Fruit fly (Drosophila melanogaster) whole organism, embryonic: ENCODE data around the gene CG1801.

Experiments used
- Atf3 ChIP-seq: fragments of 200-800 bp; sonication (Bioruptor generic); optimal IDR thresholded peaks from 3 replicates; lab custom pipeline; 2016; ENCODE audit warnings: missing biosample characterization, missing genetic modification characterization
- Blimp-1 ChIP-seq: fragments of 200-800 bp; sonication (Bioruptor generic); optimal IDR thresholded peaks from 3 replicates; lab custom pipeline; 2018; ENCODE audit warnings: missing biosample characterization, missing genetic modification characterization, mild to moderate bottlenecking, moderate library complexity, missing genetic modification reagents
- CG10462 ChIP-seq: fragments of 200-800 bp; sonication (Bioruptor generic); optimal IDR thresholded peaks from 2 replicates; lab custom pipeline; 2016; ENCODE audit warnings: missing biosample characterization, missing genetic modification characterization
- CG10979 ChIP-seq: fragments of 200-800 bp; sonication (Bioruptor generic); optimal IDR thresholded peaks from 2 replicates; lab custom pipeline; 2018; ENCODE audit warnings: missing biosample characterization, mild to moderate bottlenecking, missing genetic modification characterization, moderate library complexity
- CG14050 ChIP-seq: fragments of 200-800 bp; sonication (Bioruptor generic); IDR thresholded peaks from 3 replicates; pipeline ENCODE4 v1.3.6; 2022; ENCODE audit warnings: missing biosample characterization, missing genetic modification characterization
- CG14441 ChIP-seq: fragments of 200-800 bp; sonication (Bioruptor generic); IDR thresholded peaks from 2 replicates; pipeline ENCODE4 v1.3.6; 2022; ENCODE audit warnings: missing biosample characterization, missing genetic modification characterization
- CG17186 ChIP-seq: fragments of 200-800 bp; sonication (Bioruptor generic); optimal IDR thresholded peaks from 3 replicates; lab custom pipeline; 2017; ENCODE audit warnings: missing biosample characterization, missing genetic modification reagents, missing genetic modification characterization
- CG30020 ChIP-seq: fragments of 200-800 bp; optimal IDR thresholded peaks from 2 replicates; lab custom pipeline; 2019; ENCODE audit warnings: missing biosample characterization, mild to moderate bottlenecking, missing genetic modification characterization, moderate library complexity
- CG34224 ChIP-seq: fragments of 200-800 bp; sonication (Bioruptor generic); IDR thresholded peaks from 3 replicates; pipeline ENCODE4 v1.3.6; 2022; ENCODE audit warnings: missing biosample characterization, missing genetic modification characterization; ENCODE audit not compliant: partially characterized antibody
- CG5180 ChIP-seq: fragments of 200-800 bp; sonication (Bioruptor generic); optimal IDR thresholded peaks from 3 replicates; lab custom pipeline; 2017; ENCODE audit warnings: missing biosample characterization, missing genetic modification characterization, mild to moderate bottlenecking, moderate library complexity, missing genetic modification reagents
- CG6689 ChIP-seq: fragments of 200-800 bp; sonication (Bioruptor generic); IDR thresholded peaks from 2 replicates; pipeline ENCODE4 v1.3.6; 2022; ENCODE audit warnings: missing biosample characterization, missing genetic modification characterization
- CG6791 ChIP-seq: fragments of 200-800 bp; sonication (Bioruptor generic); IDR thresholded peaks from 3 replicates; pipeline ENCODE4 v1.3.6; 2022; ENCODE audit warnings: missing biosample characterization, missing genetic modification characterization; ENCODE audit not compliant: partially characterized antibody
- CG7357 ChIP-seq: fragments of 200-800 bp; sonication (Bioruptor generic); IDR thresholded peaks from 3 replicates; pipeline ENCODE4 v1.3.6; 2022; ENCODE audit warnings: missing biosample characterization, missing genetic modification characterization
- CG7786 ChIP-seq: fragments of 200-800 bp; sonication (Bioruptor generic); optimal IDR thresholded peaks from 2 replicates; lab custom pipeline; 2016; ENCODE audit warnings: missing biosample characterization, missing genetic modification characterization
- CG7963 ChIP-seq: fragments of 200-800 bp; sonication (Bioruptor generic); IDR thresholded peaks from 3 replicates; pipeline ENCODE4 v1.3.6; 2022; ENCODE audit warnings: missing biosample characterization, missing genetic modification characterization; ENCODE audit not compliant: partially characterized antibody
- CG8089 ChIP-seq: fragments of 200-800 bp; sonication (Bioruptor generic); optimal IDR thresholded peaks from 3 replicates; lab custom pipeline; 2016; ENCODE audit warnings: missing biosample characterization, missing genetic modification characterization
- CG9876 ChIP-seq: fragments of 200-800 bp; sonication (Bioruptor generic); optimal IDR thresholded peaks from 2 replicates; lab custom pipeline; 2016; ENCODE audit warnings: missing biosample characterization, missing genetic modification characterization
- D ChIP-seq, 2 experiments: fragments of 200-800 bp in 1 of 2; fragments of >200 bp in 1 of 2; sonication (Bioruptor generic) in 1 of 2; optimal IDR thresholded peaks; 2 replicates in 1 of 2; 3 replicates in 1 of 2; lab custom pipeline; 2017; ENCODE audit warnings: mild to moderate bottlenecking in 1 of 2, missing biosample characterization in 1 of 2, missing genetic modification characterization in 1 of 2, missing genetic modification reagents in 1 of 2
- HLHmδ ChIP-seq: fragments of 200-800 bp; sonication (Bioruptor generic); optimal IDR thresholded peaks from 2 replicates; lab custom pipeline; 2018; ENCODE audit warnings: missing biosample characterization, mild to moderate bottlenecking, missing genetic modification characterization, moderate library complexity
- Hmr ChIP-seq: fragments of 200-800 bp; sonication (Bioruptor generic); optimal IDR thresholded peaks from 3 replicates; lab custom pipeline; 2017; ENCODE audit warnings: mild to moderate bottlenecking, missing biosample characterization, missing genetic modification reagents, missing genetic modification characterization
- MESR4 ChIP-seq: fragments of 200-800 bp; sonication (Bioruptor generic); optimal IDR thresholded peaks from 2 replicates; lab custom pipeline; 2018; ENCODE audit warnings: missing biosample characterization, mild to moderate bottlenecking, missing genetic modification characterization, moderate library complexity
- Max ChIP-seq: fragments of 200-800 bp; sonication (Bioruptor generic); optimal IDR thresholded peaks from 2 replicates; lab custom pipeline; 2016; ENCODE audit warnings: missing biosample characterization, mild to moderate bottlenecking, missing genetic modification characterization
- Oaz ChIP-seq: fragments of 200-800 bp; sonication (Bioruptor generic); IDR thresholded peaks from 2 replicates; pipeline ENCODE4 v1.3.6; 2022; ENCODE audit warnings: missing biosample characterization, missing genetic modification characterization
- Side ChIP-seq: fragments of 200-800 bp; sonication (Bioruptor generic); optimal IDR thresholded peaks from 2 replicates; lab custom pipeline; 2016; ENCODE audit warnings: missing biosample characterization, missing genetic modification characterization
- Xbp1 ChIP-seq: fragments of 200-800 bp; sonication (Bioruptor generic); optimal IDR thresholded peaks from 3 replicates; lab custom pipeline; 2016; ENCODE audit warnings: missing biosample characterization, mild to moderate bottlenecking, missing genetic modification characterization
- amos ChIP-seq: fragments of 200-800 bp; sonication (Bioruptor generic); IDR thresholded peaks from 2 replicates; pipeline ENCODE4 v1.3.6; 2022; ENCODE audit warnings: missing biosample characterization, missing genetic modification characterization; ENCODE audit not compliant: partially characterized antibody
- br ChIP-seq: fragments of >200 bp; optimal IDR thresholded peaks from 2 replicates; lab custom pipeline; 2017
- disco-r ChIP-seq: fragments of 200-800 bp; sonication (Bioruptor generic); optimal IDR thresholded peaks from 2 replicates; lab custom pipeline; 2016; ENCODE audit warnings: missing biosample characterization, missing genetic modification characterization
- fd64A ChIP-seq: fragments of 200-800 bp; sonication (Bioruptor generic); optimal IDR thresholded peaks from 3 replicates; lab custom pipeline; 2018; ENCODE audit warnings: missing biosample characterization, mild to moderate bottlenecking, missing genetic modification characterization
- fd96Cb ChIP-seq: fragments of 200-800 bp; sonication (Bioruptor generic); optimal IDR thresholded peaks from 2 replicates; lab custom pipeline; 2018; ENCODE audit warnings: missing biosample characterization, mild to moderate bottlenecking, missing genetic modification characterization, moderate library complexity
- fru ChIP-seq: fragments of >200 bp; optimal IDR thresholded peaks from 2 replicates; lab custom pipeline; 2017
- fu2 ChIP-seq: fragments of 200-800 bp; sonication (Bioruptor generic); optimal IDR thresholded peaks from 2 replicates; lab custom pipeline; 2016; ENCODE audit warnings: missing biosample characterization, missing genetic modification characterization
- hbn ChIP-seq: fragments of 200-800 bp; sonication (Bioruptor generic); IDR thresholded peaks from 2 replicates; pipeline ENCODE4 v1.3.6; 2022; ENCODE audit warnings: missing biosample characterization, missing genetic modification characterization; ENCODE audit not compliant: partially characterized antibody
- kni ChIP-seq: fragments of 200-800 bp; sonication (Bioruptor generic); optimal IDR thresholded peaks from 3 replicates; lab custom pipeline; 2017; ENCODE audit warnings: mild to moderate bottlenecking, missing biosample characterization, missing genetic modification reagents, missing genetic modification characterization
- lmd ChIP-seq: fragments of 200-800 bp; sonication (Bioruptor generic); IDR thresholded peaks from 2 replicates; pipeline ENCODE4 v1.3.6; 2022; ENCODE audit warnings: missing biosample characterization, missing genetic modification characterization
- nom ChIP-seq: fragments of 200-800 bp; sonication (Bioruptor generic); optimal IDR thresholded peaks from 2 replicates; lab custom pipeline; 2017; ENCODE audit warnings: missing biosample characterization, missing genetic modification characterization, mild to moderate bottlenecking, moderate library complexity, missing genetic modification reagents
- repo ChIP-seq: fragments of 200-800 bp; sonication (Bioruptor generic); optimal IDR thresholded peaks from 2 replicates; lab custom pipeline; 2016; ENCODE audit warnings: missing biosample characterization, missing genetic modification characterization
- rib ChIP-seq: fragments of 200-800 bp; sonication (Bioruptor generic); IDR thresholded peaks from 2 replicates; pipeline ENCODE4 v1.3.6; 2022; ENCODE audit warnings: missing biosample characterization, missing genetic modification characterization
- sim ChIP-seq: fragments of 200-800 bp; sonication (Bioruptor generic); IDR thresholded peaks from 2 replicates; pipeline ENCODE4 v1.3.6; 2022; ENCODE audit warnings: missing biosample characterization, missing genetic modification characterization
- tap ChIP-seq: fragments of 200-800 bp; optimal IDR thresholded peaks from 3 replicates; lab custom pipeline; 2019; ENCODE audit warnings: missing biosample characterization, mild to moderate bottlenecking, missing genetic modification characterization, moderate library complexity
- wor ChIP-seq: fragments of 200-800 bp; sonication (Bioruptor generic); IDR thresholded peaks from 2 replicates; pipeline ENCODE4 v1.3.6; 2022; ENCODE audit warnings: missing biosample characterization, missing genetic modification characterization

The CG1801 gene

dm6 chrX:21322289-21322981 is 5.1 kb upstream of the CG1801 start (continued):
- TF ChIP-seq CG5180 (no peak), CG14050 (no peak), D (optimal IDR thresholded peaks at IDR 0.05; lab: Kevin White, UChicago) (no peak), D (GFP tag; optimal IDR thresholded peaks at IDR 0.05; lab: Kevin White, UChicago) (peak; percentile 34), Atf3 (GFP tag; lab: Kevin White, UChicago) (no peak), CG14441 (GFP tag; lab: Robert Waterston, UW) (peak; percentile 25; the same call in 1 of the 2 replicates), disco-r (GFP tag; lab: Kevin White, UChicago) (no peak), wor (no peak), Blimp-1 (no peak), CG10462 (GFP tag; lab: Kevin White, UChicago) (no peak), CG10979 (tag; lab: Kevin White, UChicago) (peak; percentile 65), Xbp1 (no peak), hbn (no peak), lmd (GFP tag; lab: Robert Waterston, UW) (peak; percentile 54), sim (GFP tag; lab: Robert Waterston, UW) (no peak), CG8089 (GFP tag; lab: Kevin White, UChicago) (no peak), CG34224 (GFP tag; lab: Robert Waterston, UW) (no peak), CG9876 (GFP tag; lab: Kevin White, UChicago) (no peak), CG7963 (GFP tag; lab: Robert Waterston, UW) (no peak), fu2 (GFP tag; lab: Kevin White, UChicago) (no peak), kni (GFP tag; lab: Kevin White, UChicago) (no peak), Side (GFP tag; lab: Kevin White, UChicago) (no peak), MESR4 (no peak), tap (peak; percentile 51), rib (GFP tag; lab: Robert Waterston, UW) (0 out of 2 replicates have a peak, but pooled peaks have one; percentile 14), CG7786 (GFP tag; lab: Kevin White, UChicago) (no peak), CG6689 (GFP tag; lab: Robert Waterston, UW) (peak; percentile 46), repo (GFP tag; lab: Kevin White, UChicago) (no peak), Max (GFP tag; lab: Kevin White, UChicago) (peak; percentile 31), amos (GFP tag; lab: Robert Waterston, UW) (no peak), CG7357 (0 out of 3 replicates have a peak, but pooled peaks have one; percentile 13), CG17186 (no peak), Oaz (no peak), br (no peak), HLHmδ (no peak), fru (lab: Kevin White, UChicago) (no peak), fd64A (GFP tag; lab: Kevin White, UChicago) (no peak), Hmr (no peak), CG6791 (GFP tag; lab: Robert Waterston, UW) (no peak), CG30020 (tag; lab: Kevin White, UChicago) (peak; percentile 4), nom (GFP tag; lab: Kevin White, UChicago) (no peak), fd96Cb (tag; lab: Kevin White, UChicago) (peak; percentile 59)
